Worm (Caenorhabditis elegans) whole organism, mixed stage, embryonic: ENCODE data around the gene cpsf-2.

Source experiments
- M03D4.4 ChIP-seq: sonication (generic microtip); optimal IDR thresholded peaks from 2 replicates; lab custom pipeline; 2017; ENCODE audit warnings: mild to moderate bottlenecking, missing genetic modification characterization, missing compliant biosample characterization
- bed-3 ChIP-seq: fragments of 200-800 bp; sonication (Bioruptor generic); optimal IDR thresholded peaks from 3 replicates; lab custom pipeline; 2018; ENCODE audit warnings: mild to moderate bottlenecking, missing genetic modification characterization, moderate library complexity, missing compliant biosample characterization
- blmp-1 ChIP-seq: fragments of 150-350 bp; optimal IDR thresholded peaks from 2 replicates; lab custom pipeline; 2014; ENCODE audit warnings: missing biosample characterization, missing genetic modification characterization
- ceh-39 ChIP-seq: fragments of 150-350 bp; optimal IDR thresholded peaks from 2 replicates; lab custom pipeline; 2014; ENCODE audit warnings: missing biosample characterization, missing genetic modification characterization
- ceh-83 ChIP-seq: fragments of 200-800 bp; sonication (Bioruptor generic); optimal IDR thresholded peaks from 2 replicates; lab custom pipeline; 2018; ENCODE audit warnings: mild to moderate bottlenecking, missing genetic modification characterization, missing compliant biosample characterization
- ces-1 ChIP-seq: fragments of 150-350 bp; optimal IDR thresholded peaks from 2 replicates; lab custom pipeline; 2014; ENCODE audit warnings: missing biosample characterization, missing genetic modification reagents, missing genetic modification characterization
- cnd-1 ChIP-seq: fragments of 200-800 bp; sonication (Bioruptor generic); optimal IDR thresholded peaks from 2 replicates; lab custom pipeline; 2018; ENCODE audit warnings: mild to moderate bottlenecking, missing genetic modification characterization, missing compliant biosample characterization
- drap-1 ChIP-seq: fragments of 200-800 bp; sonication (Bioruptor generic); optimal IDR thresholded peaks from 3 replicates; lab custom pipeline; 2018; ENCODE audit warnings: mild to moderate bottlenecking, missing genetic modification characterization, missing compliant biosample characterization
- elt-1 ChIP-seq: sonication (generic microtip); optimal IDR thresholded peaks from 2 replicates; lab custom pipeline; 2017; ENCODE audit warnings: missing genetic modification characterization, mild to moderate bottlenecking, missing compliant biosample characterization, antibody characterized with exemption, moderate library complexity, borderline replicate concordance; ENCODE audit not compliant: insufficient read depth
- elt-3 ChIP-seq: fragments of 150-350 bp; optimal IDR thresholded peaks from 2 replicates; lab custom pipeline; 2014; ENCODE audit warnings: missing biosample characterization, missing genetic modification characterization
- flh-1 ChIP-seq: fragments of 200-800 bp; sonication (Bioruptor generic); optimal IDR thresholded peaks from 2 replicates; lab custom pipeline; 2018; ENCODE audit warnings: mild to moderate bottlenecking, missing genetic modification characterization, moderate library complexity, missing compliant biosample characterization
- ham-2 ChIP-seq: fragments of 200-800 bp; sonication (Bioruptor generic); optimal IDR thresholded peaks from 2 replicates; lab custom pipeline; 2018; ENCODE audit warnings: mild to moderate bottlenecking, missing genetic modification characterization, missing compliant biosample characterization
- hlh-1 ChIP-seq: fragments of 150-350 bp; optimal IDR thresholded peaks from 2 replicates; lab custom pipeline; 2014; ENCODE audit warnings: missing biosample characterization, missing genetic modification reagents, missing genetic modification characterization
- lin-32 ChIP-seq: fragments of 200-800 bp; sonication (Bioruptor generic); optimal IDR thresholded peaks from 2 replicates; lab custom pipeline; 2018; ENCODE audit warnings: mild to moderate bottlenecking, missing genetic modification characterization, missing compliant biosample characterization
- lsy-2 ChIP-seq: fragments of 150-350 bp; optimal IDR thresholded peaks from 2 replicates; lab custom pipeline; 2014; ENCODE audit warnings: missing biosample characterization, missing genetic modification characterization
- mep-1 ChIP-seq: fragments of 150-350 bp; optimal IDR thresholded peaks from 2 replicates; lab custom pipeline; 2017; ENCODE audit warnings: missing biosample characterization, missing genetic modification reagents, missing genetic modification characterization, inconsistent platforms
- mls-2 ChIP-seq: sonication (generic microtip); optimal IDR thresholded peaks from 2 replicates; lab custom pipeline; 2016; ENCODE audit warnings: mild to moderate bottlenecking, missing genetic modification characterization, moderate library complexity, missing compliant biosample characterization
- nhr-12 ChIP-seq: fragments of 150-350 bp; optimal IDR thresholded peaks from 2 replicates; lab custom pipeline; 2014; ENCODE audit warnings: missing biosample characterization, missing genetic modification characterization
- nhr-2 ChIP-seq: fragments of 150-350 bp; optimal IDR thresholded peaks from 2 replicates; lab custom pipeline; 2014; ENCODE audit warnings: missing biosample characterization, missing genetic modification characterization
- nhr-28 ChIP-seq: fragments of 150-350 bp; optimal IDR thresholded peaks from 2 replicates; lab custom pipeline; 2014; ENCODE audit warnings: missing biosample characterization, missing genetic modification characterization
- nhr-76 ChIP-seq: sonication (generic microtip); optimal IDR thresholded peaks from 2 replicates; lab custom pipeline; 2017; ENCODE audit warnings: missing biosample characterization, missing genetic modification characterization
- pha-4 ChIP-seq: fragments of 150-350 bp; optimal IDR thresholded peaks from 2 replicates; lab custom pipeline; 2018; ENCODE audit warnings: missing biosample characterization, missing genetic modification reagents, missing genetic modification characterization
- sem-2 ChIP-seq: fragments of 200-800 bp; sonication (Bioruptor generic); optimal IDR thresholded peaks from 2 replicates; lab custom pipeline; 2018; ENCODE audit warnings: mild to moderate bottlenecking, missing genetic modification characterization, missing compliant biosample characterization
- sptf-1 ChIP-seq: sonication (generic microtip); optimal IDR thresholded peaks from 2 replicates; lab custom pipeline; 2017; ENCODE audit warnings: mild to moderate bottlenecking, missing genetic modification characterization, moderate library complexity, missing compliant biosample characterization
- tbx-8 ChIP-seq: fragments of 200-800 bp; sonication (Bioruptor generic); optimal IDR thresholded peaks from 2 replicates; lab custom pipeline; 2018; ENCODE audit warnings: mild to moderate bottlenecking, missing genetic modification characterization, moderate library complexity, missing compliant biosample characterization
- unc-39 ChIP-seq: fragments of 150-350 bp; optimal IDR thresholded peaks from 2 replicates; lab custom pipeline; 2014; ENCODE audit warnings: missing biosample characterization, missing genetic modification characterization
- unc-62 ChIP-seq: fragments of 150-350 bp; optimal IDR thresholded peaks from 2 replicates; lab custom pipeline; 2014; ENCODE audit warnings: missing biosample characterization, missing genetic modification reagents, missing genetic modification characterization
- zip-8 ChIP-seq: fragments of 150-350 bp; optimal IDR thresholded peaks from 2 replicates; lab custom pipeline; 2014; ENCODE audit warnings: missing biosample characterization, missing genetic modification characterization
- ztf-11 ChIP-seq: fragments of 150-350 bp; optimal IDR thresholded peaks from 2 replicates; lab custom pipeline; 2014; ENCODE audit warnings: missing biosample characterization, missing genetic modification characterization

cpsf-2 gene

DNA sequence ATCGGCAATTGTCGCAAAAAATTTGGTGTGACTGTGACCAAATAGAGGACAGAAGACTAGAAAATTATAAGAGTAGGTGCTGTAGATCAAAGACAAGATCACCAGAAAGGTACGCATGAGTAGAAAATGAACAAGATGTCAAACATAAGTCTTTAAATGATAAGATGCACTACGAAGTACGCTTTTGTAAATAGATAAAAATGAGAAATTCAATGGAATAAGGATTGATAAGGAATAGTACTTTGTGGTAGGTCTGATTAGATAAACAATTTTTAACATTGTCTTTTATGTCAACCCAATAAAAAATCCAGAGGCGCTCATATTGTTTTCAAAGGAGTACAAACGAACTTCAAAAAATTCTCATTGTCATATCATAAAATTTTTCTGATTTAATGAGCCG is 28.4 kb upstream of the cpsf-2 start, which contains the start of gene F10D2.8:
Gene F10D2.8, minus strand, starts transcription at position 145 of the 400 bp plus-strand sequence.
- TF ChIP-seq cnd-1 (tag; lab: Kevin White, UChicago) (no peak), nhr-28 (no peak), tbx-8 (GFP tag; lab: Kevin White, UChicago) (no peak), zip-8 (tag; lab: Kevin White, UChicago) (no peak), lsy-2 (tag; lab: Kevin White, UChicago) (no peak), unc-39 (tag; lab: Kevin White, UChicago) (no peak)

DNA sequence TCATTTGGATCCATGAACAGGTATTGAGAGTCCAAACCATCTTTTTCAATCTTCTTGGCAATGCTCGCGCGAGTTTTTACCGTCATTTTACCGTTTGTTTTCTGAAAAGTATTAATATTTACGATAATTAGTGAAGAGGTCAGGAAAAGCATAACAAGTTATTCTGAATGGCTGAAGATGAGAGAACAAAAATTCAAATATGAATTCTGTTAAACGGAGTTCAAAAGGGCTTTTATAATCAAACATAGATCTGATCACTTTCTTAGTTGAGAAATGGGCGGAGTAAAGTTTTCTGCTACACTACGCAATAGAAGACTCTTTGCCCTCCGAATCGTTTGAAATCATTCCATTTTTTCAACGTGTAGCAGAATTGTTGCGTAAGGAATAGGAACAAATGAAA is 25.9 kb upstream of the cpsf-2 start, which contains the start of gene fat-7:
Gene fat-7, minus strand, starts transcription at position 101 of the 400 bp plus-strand sequence.
- no peak for TF ChIP-seq drap-1
- no peak for TF ChIP-seq sptf-1 (tag; lab: Kevin White, UChicago)
- no peak for TF ChIP-seq blmp-1 (tag; lab: Kevin White, UChicago)
- no peak for TF ChIP-seq mep-1 (tag; lab: Kevin White, UChicago)
- no peak for TF ChIP-seq ces-1 (GFP tag; lab: Kevin White, UChicago)
- no peak for TF ChIP-seq nhr-12 (tag; lab: Kevin White, UChicago)
- no peak for TF ChIP-seq pha-4 (tag; lab: Kevin White, UChicago)
- no peak for TF ChIP-seq lin-32
- TF ChIP-seq lsy-2 (tag; lab: Kevin White, UChicago), result no peak
- no peak for TF ChIP-seq bed-3 (GFP tag; lab: Kevin White, UChicago)
- no peak for TF ChIP-seq unc-39 (tag; lab: Kevin White, UChicago)
- TF ChIP-seq ceh-39, result no peak
- TF ChIP-seq flh-1 (GFP tag; lab: Kevin White, UChicago), result no peak
- no peak for TF ChIP-seq ceh-83 (GFP tag; lab: Kevin White, UChicago)
- TF ChIP-seq elt-1 (tag; lab: Kevin White, UChicago), result no peak
- TF ChIP-seq nhr-76, result no peak

DNA sequence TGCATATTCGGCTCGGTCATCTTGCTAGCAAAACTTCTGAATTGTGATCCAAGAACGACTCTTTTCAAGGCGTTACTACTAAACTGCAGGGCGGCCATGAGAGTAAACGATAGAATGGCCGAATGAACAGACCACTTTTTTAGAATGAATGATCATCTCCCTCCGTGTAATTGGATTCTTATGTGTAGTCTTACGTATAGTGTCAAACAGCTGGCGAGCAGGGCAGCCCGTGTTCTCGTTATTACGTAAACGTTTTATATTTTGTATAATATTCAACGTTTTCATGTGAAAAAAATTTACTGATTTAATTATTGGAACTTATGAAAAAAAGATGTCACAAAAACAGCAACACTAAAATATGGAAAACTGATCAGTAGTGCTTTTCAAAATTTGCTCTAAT is 22.9 kb upstream of the cpsf-2 start, which contains the start of gene F10D2.10:
Gene F10D2.10, minus strand, starts transcription at position 101 of the 400 bp plus-strand sequence.
- TF ChIP-seq zip-8 (tag; lab: Kevin White, UChicago) (no peak), hlh-1 (tag; lab: Kevin White, UChicago) (peak; percentile 40)

DNA sequence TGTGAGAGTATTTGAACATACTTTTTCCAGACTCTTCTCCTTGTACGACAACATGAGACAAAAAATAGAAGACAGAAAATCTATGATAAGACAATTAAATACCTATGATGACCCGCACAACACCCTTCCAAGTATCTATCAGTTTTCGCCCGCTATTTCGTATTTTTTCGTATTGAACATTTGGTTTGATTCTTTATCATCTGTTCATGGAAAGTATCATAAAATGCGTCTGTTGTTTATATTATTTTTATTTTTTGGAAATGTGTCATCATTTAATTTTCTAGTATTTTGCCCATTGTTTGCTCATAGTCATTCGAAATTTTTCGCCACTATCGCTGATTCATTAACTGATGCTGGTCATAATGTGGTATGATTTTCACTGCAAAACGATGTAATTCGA is 21.9 kb upstream of the cpsf-2 start, which contains the start of gene ugt-39:
Gene ugt-39, plus strand, starts transcription at position 54 of the 400 bp plus-strand sequence.
- no peak for TF ChIP-seq lsy-2 (tag; lab: Kevin White, UChicago)
- TF ChIP-seq bed-3 (GFP tag; lab: Kevin White, UChicago), result no peak

DNA sequence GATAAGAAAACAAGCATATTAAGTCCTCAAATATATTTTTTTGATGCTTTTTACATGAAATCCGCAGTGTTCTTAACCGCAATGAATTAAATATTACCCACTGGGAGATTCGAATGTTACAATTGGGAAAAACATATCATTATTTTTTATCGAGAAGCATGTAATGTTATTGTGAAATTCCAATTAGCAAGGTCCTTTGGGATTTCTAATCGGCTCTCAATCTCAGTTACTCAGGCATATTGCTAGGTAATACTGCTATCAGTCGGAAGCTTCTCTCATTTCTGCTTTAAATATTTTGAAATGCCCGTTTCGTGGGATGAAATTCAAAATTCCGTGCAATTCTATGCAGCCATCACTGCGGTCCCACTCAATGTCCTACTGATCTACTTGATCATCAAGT is 19.6 kb upstream of the cpsf-2 start, which contains the start of gene str-204:
Gene str-204, plus strand, starts transcription at position 301 of the 400 bp plus-strand sequence.
- TF ChIP-seq mls-2 (tag; lab: Kevin White, UChicago) (no peak), flh-1 (GFP tag; lab: Kevin White, UChicago) (no peak), elt-1 (tag; lab: Kevin White, UChicago) (no peak), nhr-76 (no peak), nhr-2 (tag; lab: Kevin White, UChicago) (no peak), sptf-1 (tag; lab: Kevin White, UChicago) (no peak), M03D4.4 (no peak), nhr-12 (tag; lab: Kevin White, UChicago) (no peak), hlh-1 (tag; lab: Kevin White, UChicago) (no peak), sem-2 (GFP tag; lab: Kevin White, UChicago) (no peak), ztf-11 (no peak), mep-1 (tag; lab: Kevin White, UChicago) (no peak), elt-3 (tag; lab: Kevin White, UChicago) (no peak), lsy-2 (tag; lab: Kevin White, UChicago) (no peak), bed-3 (GFP tag; lab: Kevin White, UChicago) (no peak), unc-39 (tag; lab: Kevin White, UChicago) (no peak), unc-62 (no peak), ham-2 (GFP tag; lab: Kevin White, UChicago) (no peak), ceh-39 (no peak), drap-1 (no peak)
- TF ChIP-seq, all 35 proteins: peak for 0
